Fruit fly (Drosophila melanogaster) whole organism, prepupa: ENCODE measurements around the gene CG9512.

ENCODE experiments used
- Blimp-1 ChIP-seq: fragments of 200-800 bp; sonication (Bioruptor generic); optimal IDR thresholded peaks from 3 replicates; lab custom pipeline; 2017; ENCODE audit warnings: missing biosample characterization, missing genetic modification characterization, mild to moderate bottlenecking, moderate library complexity, missing genetic modification reagents
- CG10631 ChIP-seq: fragments of 200-800 bp; sonication (Bioruptor generic); optimal IDR thresholded peaks from 2 replicates; lab custom pipeline; 2016; ENCODE audit warnings: missing biosample characterization, missing genetic modification characterization
- CG10669 ChIP-seq: fragments of 200-800 bp; sonication (Bioruptor generic); optimal IDR thresholded peaks from 3 replicates; lab custom pipeline; 2018; ENCODE audit warnings: missing biosample characterization, mild to moderate bottlenecking, missing genetic modification characterization, moderate library complexity
- CG11294 ChIP-seq: fragments of 200-800 bp; sonication (Bioruptor generic); IDR thresholded peaks from 2 replicates; pipeline ENCODE4 v1.3.6; 2022; ENCODE audit warnings: missing biosample characterization, missing genetic modification characterization
- CG11762 ChIP-seq: fragments of 200-800 bp; sonication (Bioruptor generic); optimal IDR thresholded peaks from 3 replicates; lab custom pipeline; 2016; ENCODE audit warnings: missing biosample characterization, missing genetic modification characterization; ENCODE audit not compliant: insufficient read depth
- CG11902 ChIP-seq: fragments of 200-800 bp; sonication (Bioruptor generic); optimal IDR thresholded peaks from 3 replicates; lab custom pipeline; 2016; ENCODE audit warnings: missing biosample characterization, missing genetic modification characterization
- CG15336 ChIP-seq: fragments of 200-800 bp; sonication (Bioruptor generic); IDR thresholded peaks from 2 replicates; pipeline ENCODE4 v1.3.6; 2022; ENCODE audit warnings: missing biosample characterization, missing genetic modification characterization
- CG1621 ChIP-seq: fragments of 200-800 bp; sonication (Bioruptor generic); optimal IDR thresholded peaks from 3 replicates; lab custom pipeline; 2018; ENCODE audit warnings: missing biosample characterization, mild to moderate bottlenecking, missing genetic modification characterization
- CG16779 ChIP-seq: fragments of 200-800 bp; sonication (Bioruptor generic); optimal IDR thresholded peaks from 3 replicates; lab custom pipeline; 2017; ENCODE audit warnings: missing biosample characterization, mild to moderate bottlenecking, missing genetic modification characterization
- CG3032 ChIP-seq: fragments of 200-800 bp; optimal IDR thresholded peaks from 2 replicates; lab custom pipeline; 2019; ENCODE audit warnings: missing biosample characterization, mild to moderate bottlenecking, missing genetic modification characterization, moderate library complexity
- CG31627 ChIP-seq: fragments of 200-800 bp; sonication (Bioruptor generic); optimal IDR thresholded peaks from 3 replicates; lab custom pipeline; 2016; ENCODE audit warnings: missing biosample characterization, missing genetic modification characterization
- CG32006 ChIP-seq: fragments of 200-800 bp; sonication (Bioruptor generic); optimal IDR thresholded peaks from 3 replicates; lab custom pipeline; 2017; ENCODE audit warnings: missing biosample characterization, mild to moderate bottlenecking, missing genetic modification characterization
- CG34406 ChIP-seq: fragments of 200-800 bp; sonication (Bioruptor generic); optimal IDR thresholded peaks from 3 replicates; lab custom pipeline; 2016; ENCODE audit warnings: missing biosample characterization, missing genetic modification characterization
- CG3919 ChIP-seq: fragments of 200-800 bp; sonication (Bioruptor generic); optimal IDR thresholded peaks from 3 replicates; lab custom pipeline; 2016; ENCODE audit warnings: missing biosample characterization, missing genetic modification characterization
- CG4318 ChIP-seq: fragments of 200-800 bp; sonication (Bioruptor generic); optimal IDR thresholded peaks from 3 replicates; lab custom pipeline; 2017; ENCODE audit warnings: missing biosample characterization, mild to moderate bottlenecking, missing genetic modification characterization
- CG6276 ChIP-seq: fragments of 200-800 bp; sonication (Bioruptor generic); optimal IDR thresholded peaks from 2 replicates; lab custom pipeline; 2017; ENCODE audit warnings: missing biosample characterization, mild to moderate bottlenecking, missing genetic modification characterization
- CG6792 ChIP-seq: fragments of 200-800 bp; sonication (Bioruptor generic); optimal IDR thresholded peaks from 3 replicates; lab custom pipeline; 2016; ENCODE audit warnings: missing biosample characterization, missing genetic modification characterization
- CG6854 ChIP-seq: fragments of 200-800 bp; sonication (Bioruptor generic); optimal IDR thresholded peaks from 2 replicates; lab custom pipeline; 2017; ENCODE audit warnings: missing biosample characterization, mild to moderate bottlenecking, missing genetic modification characterization
- CG7368 ChIP-seq: fragments of 200-800 bp; sonication (Bioruptor generic); optimal IDR thresholded peaks from 3 replicates; lab custom pipeline; 2016; ENCODE audit warnings: missing biosample characterization, missing genetic modification characterization
- CG8119 ChIP-seq: fragments of 200-800 bp; sonication (Bioruptor generic); IDR thresholded peaks from 3 replicates; pipeline ENCODE4 v1.3.6; 2022; ENCODE audit warnings: missing biosample characterization, missing genetic modification characterization
- CG8632 ChIP-seq: fragments of 200-800 bp; sonication (Bioruptor generic); optimal IDR thresholded peaks from 3 replicates; lab custom pipeline; 2016; ENCODE audit warnings: missing biosample characterization, missing genetic modification characterization
- Eip78C ChIP-seq: fragments of 200-800 bp; sonication (Bioruptor generic); peaks from one replicate; lab custom pipeline; 2016; ENCODE audit warnings: missing biosample characterization, missing genetic modification characterization
- Eip93F ChIP-seq: fragments of 200-800 bp; sonication (Bioruptor generic); optimal IDR thresholded peaks from 2 replicates; lab custom pipeline; 2016; ENCODE audit warnings: missing biosample characterization, mild to moderate bottlenecking, missing genetic modification characterization
- Ets21C ChIP-seq: fragments of 200-800 bp; sonication (Bioruptor generic); optimal IDR thresholded peaks from 3 replicates; lab custom pipeline; 2016; ENCODE audit warnings: missing biosample characterization, missing genetic modification characterization
- Gug ChIP-seq: fragments of 200-800 bp; sonication (Bioruptor generic); IDR thresholded peaks from 2 replicates; pipeline ENCODE4 v1.3.6; 2022; ENCODE audit warnings: missing biosample characterization, missing genetic modification characterization
- Hr38 ChIP-seq: sonication (Bioruptor generic); optimal IDR thresholded peaks from 2 replicates; lab custom pipeline; 2016; ENCODE audit warnings: missing biosample characterization, missing genetic modification characterization
- Hr39 ChIP-seq: fragments of 200-800 bp; sonication (Bioruptor generic); optimal IDR thresholded peaks from 2 replicates; lab custom pipeline; 2016; ENCODE audit warnings: missing biosample characterization, missing genetic modification characterization
- Hr4 ChIP-seq: fragments of 200-800 bp; sonication (Bioruptor generic); optimal IDR thresholded peaks from 3 replicates; lab custom pipeline; 2016; ENCODE audit warnings: missing biosample characterization, missing genetic modification characterization
- Lpt ChIP-seq: fragments of 200-800 bp; sonication (Bioruptor generic); optimal IDR thresholded peaks from 3 replicates; lab custom pipeline; 2016; ENCODE audit warnings: missing biosample characterization, missing genetic modification characterization
- Met ChIP-seq: fragments of 200-800 bp; sonication (Bioruptor generic); optimal IDR thresholded peaks from 3 replicates; lab custom pipeline; 2016; ENCODE audit warnings: missing biosample characterization, missing genetic modification characterization
- OdsH ChIP-seq: fragments of 200-800 bp; sonication (Bioruptor generic); optimal IDR thresholded peaks from 3 replicates; lab custom pipeline; 2016; ENCODE audit warnings: missing biosample characterization, missing genetic modification characterization
- Smox ChIP-seq: fragments of 200-800 bp; sonication (Bioruptor generic); optimal IDR thresholded peaks from 3 replicates; lab custom pipeline; 2016; ENCODE audit warnings: missing biosample characterization, missing genetic modification characterization
- Sox102F ChIP-seq: fragments of 200-800 bp; sonication (Bioruptor generic); optimal IDR thresholded peaks from 2 replicates; lab custom pipeline; 2016; ENCODE audit warnings: missing biosample characterization, mild to moderate bottlenecking, missing genetic modification characterization
- Sox14 ChIP-seq: fragments of 200-800 bp; sonication (Bioruptor generic); optimal IDR thresholded peaks from 3 replicates; lab custom pipeline; 2016; ENCODE audit warnings: missing biosample characterization, missing genetic modification characterization
- Sox15 ChIP-seq: fragments of 200-800 bp; sonication (Bioruptor generic); optimal IDR thresholded peaks from 3 replicates; lab custom pipeline; 2016; ENCODE audit warnings: missing biosample characterization, missing genetic modification characterization
- achi ChIP-seq: fragments of 200-800 bp; sonication (Bioruptor generic); optimal IDR thresholded peaks from 3 replicates; lab custom pipeline; 2016; ENCODE audit warnings: missing biosample characterization, missing genetic modification characterization
- dac ChIP-seq: fragments of 200-800 bp; sonication (Bioruptor generic); optimal IDR thresholded peaks from 2 replicates; lab custom pipeline; 2017; ENCODE audit warnings: missing biosample characterization, mild to moderate bottlenecking, missing genetic modification characterization
- dsx ChIP-seq: fragments of 200-800 bp; optimal IDR thresholded peaks from 3 replicates; lab custom pipeline; 2019; ENCODE audit warnings: missing biosample characterization, mild to moderate bottlenecking, missing genetic modification characterization, moderate library complexity; ENCODE audit not compliant: poor library complexity, severe bottlenecking
- eg ChIP-seq: fragments of 200-800 bp; sonication (Bioruptor generic); IDR thresholded peaks from 3 replicates; pipeline ENCODE4 v1.3.6; 2022; ENCODE audit warnings: missing biosample characterization, missing genetic modification characterization
- esn ChIP-seq: fragments of 200-800 bp; sonication (Bioruptor generic); optimal IDR thresholded peaks from 2 replicates; lab custom pipeline; 2016; ENCODE audit warnings: missing biosample characterization, mild to moderate bottlenecking, missing genetic modification characterization, moderate library complexity
- fd59A ChIP-seq: fragments of 200-800 bp; sonication (Bioruptor generic); optimal IDR thresholded peaks from 2 replicates; lab custom pipeline; 2017; ENCODE audit warnings: missing biosample characterization, mild to moderate bottlenecking, missing genetic modification characterization, missing genetic modification reagents
- fkh ChIP-seq: fragments of 200-800 bp; sonication (Bioruptor generic); optimal IDR thresholded peaks from 3 replicates; lab custom pipeline; 2017; ENCODE audit warnings: missing biosample characterization, mild to moderate bottlenecking, missing genetic modification characterization, moderate library complexity
- lz ChIP-seq: fragments of 200-800 bp; sonication (Bioruptor generic); optimal IDR thresholded peaks from 3 replicates; lab custom pipeline; 2016; ENCODE audit warnings: missing biosample characterization, missing genetic modification characterization
- net ChIP-seq: fragments of 200-800 bp; sonication (Bioruptor generic); optimal IDR thresholded peaks from 3 replicates; lab custom pipeline; 2016; ENCODE audit warnings: missing biosample characterization, missing genetic modification characterization
- pdm3 ChIP-seq: fragments of 200-800 bp; sonication (Bioruptor generic); optimal IDR thresholded peaks from 3 replicates; lab custom pipeline; 2016; ENCODE audit warnings: missing biosample characterization, missing genetic modification characterization
- salr ChIP-seq, 2 experiments: fragments of 200-800 bp; sonication (Bioruptor generic); optimal IDR thresholded peaks; 3 replicates each; lab custom pipeline; 2016 to 2018; ENCODE audit warnings: missing biosample characterization in 2 of 2, missing genetic modification characterization in 2 of 2, mild to moderate bottlenecking in 1 of 2
- spab ChIP-seq: fragments of 200-800 bp; sonication (Bioruptor generic); optimal IDR thresholded peaks from 2 replicates; lab custom pipeline; 2017; ENCODE audit warnings: missing biosample characterization, mild to moderate bottlenecking, missing genetic modification characterization, missing genetic modification reagents
- ss ChIP-seq, 2 experiments: fragments of 200-800 bp; sonication (Bioruptor generic); optimal IDR thresholded peaks; 2 replicates in 1 of 2; 3 replicates in 1 of 2; lab custom pipeline; 2017 to 2018; ENCODE audit warnings: mild to moderate bottlenecking in 2 of 2, missing biosample characterization in 2 of 2, missing genetic modification characterization in 2 of 2, moderate library complexity in 1 of 2
- svp ChIP-seq: fragments of 200-800 bp; sonication (Bioruptor generic); peaks from one replicate; lab custom pipeline; 2016; ENCODE audit warnings: missing biosample characterization, missing genetic modification characterization
- topi ChIP-seq: fragments of 200-800 bp; sonication (Bioruptor generic); optimal IDR thresholded peaks from 3 replicates; lab custom pipeline; 2016; ENCODE audit warnings: missing biosample characterization, missing genetic modification characterization

Gene CG9512

DNA sequence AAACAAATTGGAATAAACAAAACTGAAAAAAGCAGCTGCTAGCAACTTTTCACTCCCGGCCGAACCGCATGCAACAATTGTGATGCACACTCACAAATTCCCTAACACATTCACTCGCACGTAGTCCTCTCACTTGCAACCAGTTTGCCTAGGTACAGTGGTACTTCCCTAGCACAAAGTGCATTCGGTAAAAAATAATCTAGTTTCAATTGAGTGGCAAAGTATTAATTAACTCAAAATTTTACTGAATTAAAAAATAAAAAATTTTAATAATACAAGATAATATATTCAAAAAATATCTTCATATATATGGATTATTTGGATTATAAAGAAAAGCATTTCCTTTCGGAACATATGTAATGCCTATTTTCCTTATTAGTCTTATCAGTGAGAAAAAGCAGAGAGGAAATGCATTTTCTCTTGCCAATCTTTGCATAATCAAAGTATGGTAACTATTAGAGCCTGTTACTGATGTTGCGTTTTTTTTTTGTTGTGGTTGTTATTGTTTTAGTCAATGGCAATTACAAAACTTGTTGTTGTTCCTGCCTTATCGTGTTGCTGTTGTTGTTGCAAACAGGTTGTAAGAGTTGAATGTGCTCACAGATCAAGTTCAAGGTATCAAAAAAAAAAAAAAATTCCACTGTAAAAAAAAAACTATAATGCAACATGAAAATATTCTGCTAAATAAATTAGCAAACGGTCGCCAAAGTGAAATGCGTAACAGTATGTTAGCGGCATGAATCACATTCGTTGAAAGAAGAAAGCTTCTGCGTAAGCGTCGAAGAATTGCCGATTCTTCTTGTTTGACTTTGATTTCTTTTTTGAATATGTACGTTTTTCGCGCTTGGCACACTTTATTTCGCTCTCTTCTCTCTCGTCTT is 17.3 kb upstream of the CG9512 start:
- TF ChIP-seq ss (GFP tag; optimal IDR thresholded peaks at IDR 0.05; lab: Kevin White, UChicago), result peak in 1 of 2 experiments; percentile 28
- no peak for TF ChIP-seq CG3032 (tag; lab: Kevin White, UChicago)
- TF ChIP-seq CG6792 (GFP tag; lab: Kevin White, UChicago), result no peak
- no peak for TF ChIP-seq Blimp-1 (GFP tag; lab: Kevin White, UChicago)
- peak; percentile 8 for TF ChIP-seq dsx (GFP tag; lab: Kevin White, UChicago)
- no peak for TF ChIP-seq CG11294 (GFP tag; lab: Robert Waterston, UW)
- TF ChIP-seq CG4318 (GFP tag; lab: Kevin White, UChicago), result peak; percentile 68
- no peak for TF ChIP-seq fkh (GFP tag; lab: Kevin White, UChicago)
- TF ChIP-seq CG6276 (GFP tag; lab: Kevin White, UChicago), result peak; percentile 65
- peak in 1 of 2 experiments; percentile 47 for TF ChIP-seq salr (GFP tag; optimal IDR thresholded peaks at IDR 0.05; lab: Kevin White, UChicago)
- TF ChIP-seq CG31627, result no peak
- peak; percentile 38 for TF ChIP-seq achi (GFP tag; lab: Kevin White, UChicago)
- peak; percentile 10 for TF ChIP-seq OdsH
- TF ChIP-seq CG10669, result peak; percentile 13
- peak; percentile 10 for TF ChIP-seq CG3919 (GFP tag; lab: Kevin White, UChicago)
- no peak for TF ChIP-seq Ets21C (GFP tag; lab: Kevin White, UChicago)
- no peak for TF ChIP-seq Gug (GFP tag; lab: Robert Waterston, UW)
- TF ChIP-seq lz, result peak; percentile 4
- peak; percentile 36 for TF ChIP-seq Lpt (GFP tag; lab: Kevin White, UChicago)
- no peak for TF ChIP-seq net (GFP tag; lab: Kevin White, UChicago)
- TF ChIP-seq Sox14 (GFP tag; lab: Kevin White, UChicago), result peak; percentile 27
- TF ChIP-seq Hr4 (GFP tag; lab: Kevin White, UChicago), result peak; percentile 42
- TF ChIP-seq Met (GFP tag; lab: Kevin White, UChicago), result peak; percentile 32
- no peak for TF ChIP-seq CG6854 (GFP tag; lab: Kevin White, UChicago)
- TF ChIP-seq Smox (GFP tag; lab: Kevin White, UChicago), result peak; percentile 24
- TF ChIP-seq CG10631 (GFP tag; lab: Kevin White, UChicago), result peak; percentile 55
- TF ChIP-seq Eip93F (GFP tag; lab: Kevin White, UChicago), result no peak
- peak; percentile 65 for TF ChIP-seq svp (GFP tag; lab: Kevin White, UChicago)
- TF ChIP-seq topi (GFP tag; lab: Kevin White, UChicago), result peak; percentile 43
- no peak for TF ChIP-seq CG11762 (GFP tag; lab: Kevin White, UChicago)
- peak; percentile 77 for TF ChIP-seq CG8119 (GFP tag; lab: Robert Waterston, UW)
- no peak for TF ChIP-seq esn
- no peak for TF ChIP-seq CG1621 (tag; lab: Kevin White, UChicago)
- TF ChIP-seq CG8632 (GFP tag; lab: Kevin White, UChicago), result no peak
- TF ChIP-seq Sox102F (GFP tag; lab: Kevin White, UChicago), result no peak
- TF ChIP-seq pdm3, result peak; percentile 40
- no peak for TF ChIP-seq dac (GFP tag; lab: Kevin White, UChicago)
- peak; percentile 60 for TF ChIP-seq CG15336 (GFP tag; lab: Robert Waterston, UW)
- TF ChIP-seq CG34406 (GFP tag; lab: Kevin White, UChicago), result no peak
- TF ChIP-seq CG7368 (GFP tag; lab: Kevin White, UChicago), result no peak
- no peak for TF ChIP-seq spab (GFP tag; lab: Kevin White, UChicago)
- TF ChIP-seq fd59A (GFP tag; lab: Kevin White, UChicago), result no peak
- TF ChIP-seq CG11902 (GFP tag; lab: Kevin White, UChicago), result no peak
- no peak for TF ChIP-seq Hr38
- TF ChIP-seq Hr39 (GFP tag; lab: Kevin White, UChicago), result peak; percentile 27
- peak; percentile 77 for TF ChIP-seq Eip78C
- TF ChIP-seq CG16779 (tag; lab: Kevin White, UChicago), result no peak
- peak; percentile 66 for TF ChIP-seq eg (GFP tag; lab: Robert Waterston, UW)
- TF ChIP-seq CG32006 (GFP tag; lab: Kevin White, UChicago), result peak; percentile 73
- TF ChIP-seq Sox15 (GFP tag; lab: Kevin White, UChicago), result no peak
